Fruit fly (Drosophila melanogaster) whole organism: Measurements from ENCODE around the gene TBC1d7.

ENCODE experiments used
- CG8478 ChIP-seq: fragments of >200 bp; optimal IDR thresholded peaks from 2 replicates; lab custom pipeline; 2018; ENCODE audit warnings: inconsistent platforms
- Dll ChIP-seq: fragments of >200 bp; optimal IDR thresholded peaks from 2 replicates; lab custom pipeline; 2017
- EcR ChIP-seq, 2 experiments: fragments of >200 bp; optimal IDR thresholded peaks; 2 replicates each; lab custom pipeline; 2017; ENCODE audit warnings: missing biosample characterization in 2 of 2, missing genetic modification characterization in 2 of 2, missing genetic modification reagents in 2 of 2
- pan ChIP-seq: fragments of >200 bp; optimal IDR thresholded peaks from 2 replicates; lab custom pipeline; 2017
- psq ChIP-seq: fragments of >200 bp; optimal IDR thresholded peaks from 2 replicates; lab custom pipeline; 2017
- usp ChIP-seq: fragments of >200 bp; optimal IDR thresholded peaks from 2 replicates; lab custom pipeline; 2017; ENCODE audit warnings: missing biosample characterization, missing genetic modification characterization, mixed read lengths

TBC1d7 gene

dm6 chr3R:24205935-24206334 lies 44.4 kb downstream of the TBC1d7 start:
- TF ChIP-seq pan (lab: Kevin White, UChicago), result peak; percentile 90
- no peak for TF ChIP-seq psq

DNA sequence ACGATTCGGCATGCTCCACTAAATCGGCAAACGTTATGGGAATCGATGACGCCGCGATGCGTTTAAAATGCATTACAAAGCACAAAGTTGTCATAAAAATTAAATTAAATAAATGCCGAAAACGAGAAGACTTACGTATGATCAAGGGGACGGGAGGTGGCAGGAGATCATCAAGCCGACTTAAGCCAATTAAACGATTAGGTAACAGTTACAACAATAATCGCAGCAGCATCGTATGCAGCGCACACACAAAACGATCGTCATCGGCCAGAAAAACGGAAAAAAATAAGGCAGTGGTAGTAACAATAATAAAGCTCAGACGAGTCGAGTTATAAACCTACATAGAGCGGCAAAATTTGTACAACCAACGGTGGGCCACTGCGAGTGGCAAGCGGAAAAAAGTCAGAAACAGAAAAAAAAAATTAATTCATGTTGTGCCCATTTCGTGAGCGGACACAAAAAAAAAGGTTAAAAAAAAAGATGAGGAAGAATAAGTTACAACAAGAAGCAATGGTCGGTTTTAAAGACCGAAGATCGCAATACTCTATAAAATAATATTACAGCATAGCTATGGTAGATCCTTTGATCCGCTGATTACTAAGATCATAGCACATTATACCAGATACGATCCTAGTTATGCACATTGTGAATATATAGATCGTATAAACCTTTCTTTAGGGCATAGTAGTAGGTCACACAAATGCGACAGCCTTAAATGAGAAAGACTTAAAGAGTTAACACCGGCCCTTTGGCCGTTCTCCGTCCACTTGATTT lies 45.0 kb downstream of the TBC1d7 start:
- TF ChIP-seq usp (GFP tag; lab: Kevin White, UChicago) (no peak), pan (lab: Kevin White, UChicago) (no peak), CG8478 (lab: Kevin White, UChicago) (no peak), EcR (GFP tag; optimal IDR thresholded peaks at IDR 0.05; lab: Kevin White, UChicago) (no peak), psq (no peak), Dll (lab: Kevin White, UChicago) (no peak)
